Worm (Caenorhabditis elegans) whole organism, L3 larva: Measurements from ENCODE around the gene F57A8.7.
A peak's percentile ranks its signal among the peaks of the same experiment; 100 is the strongest.

Experiments
- ama-1 ChIP-seq: fragments of 150-350 bp; optimal IDR thresholded peaks from 2 replicates; lab custom pipeline; 2018
- ceh-16 ChIP-seq: sonication (generic microtip); optimal IDR thresholded peaks from 2 replicates; lab custom pipeline; 2017; ENCODE audit warnings: missing biosample characterization, missing genetic modification characterization
- elt-2 ChIP-seq: sonication (generic microtip); optimal IDR thresholded peaks from 2 replicates; lab custom pipeline; 2016; ENCODE audit warnings: missing genetic modification reagents, mild to moderate bottlenecking, missing genetic modification characterization, missing compliant biosample characterization
- jun-1 ChIP-seq: fragments of 150-350 bp; optimal IDR thresholded peaks from 2 replicates; lab custom pipeline; 2014; ENCODE audit warnings: missing biosample characterization, missing genetic modification reagents, missing genetic modification characterization
- lin-39 ChIP-seq: fragments of 150-350 bp; optimal IDR thresholded peaks from 2 replicates; lab custom pipeline; 2018; ENCODE audit warnings: missing biosample characterization, missing genetic modification reagents, missing genetic modification characterization
- nhr-77 ChIP-seq: fragments of 150-350 bp; optimal IDR thresholded peaks from 2 replicates; lab custom pipeline; 2014; ENCODE audit warnings: missing biosample characterization, missing genetic modification characterization
- sea-2 ChIP-seq: fragments of 150-350 bp; sonication (generic microtip); optimal IDR thresholded peaks from 4 replicates; lab custom pipeline; 2014; ENCODE audit warnings: missing biosample characterization, missing genetic modification reagents, missing genetic modification characterization
- snpc-4 ChIP-seq: fragments of 150-350 bp; optimal IDR thresholded peaks from 2 replicates; lab custom pipeline; 2014; ENCODE audit warnings: missing biosample characterization, missing genetic modification characterization

The F57A8.7 gene

DNA sequence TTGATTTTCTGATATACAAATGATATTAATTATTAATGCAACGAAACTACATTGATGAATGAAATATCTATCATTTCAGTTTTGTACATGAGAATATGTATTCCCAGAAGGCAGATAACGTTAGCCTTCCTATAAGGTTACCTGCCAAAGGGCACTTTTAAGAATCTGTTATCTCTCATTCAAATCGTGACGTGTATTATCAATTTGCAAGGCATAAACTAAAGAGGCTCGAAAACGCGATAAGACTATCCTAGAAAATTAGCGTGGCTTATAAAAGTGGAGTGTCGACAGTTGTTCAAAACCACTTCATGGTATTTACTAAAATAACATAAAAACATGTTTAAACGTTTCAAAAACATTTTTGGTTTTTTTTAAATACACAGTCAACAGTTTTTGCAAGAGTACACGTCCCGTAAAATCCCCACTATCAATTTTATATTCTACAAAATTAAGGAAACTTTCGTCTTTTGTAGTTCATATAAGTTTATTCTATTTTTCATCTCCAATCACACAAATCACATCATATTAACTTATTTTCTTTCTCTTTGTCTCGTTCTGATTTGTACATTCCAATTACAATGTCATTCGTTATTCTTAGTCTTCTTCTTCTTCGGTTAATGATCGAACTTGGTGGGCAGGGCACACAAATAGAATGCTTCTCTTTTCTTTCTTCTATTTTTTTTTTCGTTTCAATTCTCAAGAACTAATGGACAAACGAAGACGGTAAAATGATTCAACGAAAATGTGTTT lies 49.4 kb downstream of the F57A8.7 start, which contains the start of gene C08B6.10:
C08B6.10 (plus strand) TSS at position 700 of the 750 bp plus-strand sequence.
- no peak for TF ChIP-seq ceh-16 (tag; lab: Kevin White, UChicago)
- no peak for TF ChIP-seq jun-1
- no peak for TF ChIP-seq nhr-77 (tag; lab: Kevin White, UChicago)
- TF ChIP-seq lin-39 (tag; lab: Kevin White, UChicago), result no peak
- TF ChIP-seq elt-2 (tag; lab: Kevin White, UChicago), result peak; percentile 68
- no peak for TF ChIP-seq sea-2
- no peak for TF ChIP-seq ama-1 (lab: Kevin White, UChicago)
- TF ChIP-seq snpc-4 (tag; lab: Kevin White, UChicago), result no peak
